Worm (Caenorhabditis elegans) whole organism, mixed stage, embryonic: ENCODE measurements around the gene Y66D12A.8.

ENCODE experiments used
- ceh-43 ChIP-seq: fragments of 200-800 bp; sonication (Bioruptor generic); optimal IDR thresholded peaks from 2 replicates; lab custom pipeline; 2018; ENCODE audit warnings: mild to moderate bottlenecking, missing genetic modification characterization, moderate library complexity, missing compliant biosample characterization
- ces-1 ChIP-seq: fragments of 150-350 bp; optimal IDR thresholded peaks from 2 replicates; lab custom pipeline; 2014; ENCODE audit warnings: missing biosample characterization, missing genetic modification reagents, missing genetic modification characterization
- elt-1 ChIP-seq: sonication (generic microtip); optimal IDR thresholded peaks from 2 replicates; lab custom pipeline; 2017; ENCODE audit warnings: missing genetic modification characterization, mild to moderate bottlenecking, missing compliant biosample characterization, antibody characterized with exemption, moderate library complexity, borderline replicate concordance; ENCODE audit not compliant: insufficient read depth
- elt-3 ChIP-seq: fragments of 150-350 bp; optimal IDR thresholded peaks from 2 replicates; lab custom pipeline; 2014; ENCODE audit warnings: missing biosample characterization, missing genetic modification characterization
- ham-2 ChIP-seq: fragments of 200-800 bp; sonication (Bioruptor generic); optimal IDR thresholded peaks from 2 replicates; lab custom pipeline; 2018; ENCODE audit warnings: mild to moderate bottlenecking, missing genetic modification characterization, missing compliant biosample characterization
- lin-13 ChIP-seq: fragments of 150-350 bp; optimal IDR thresholded peaks from 2 replicates; lab custom pipeline; 2014; ENCODE audit warnings: missing biosample characterization, missing genetic modification characterization
- nhr-12 ChIP-seq: fragments of 150-350 bp; optimal IDR thresholded peaks from 2 replicates; lab custom pipeline; 2014; ENCODE audit warnings: missing biosample characterization, missing genetic modification characterization
- nhr-2 ChIP-seq: fragments of 150-350 bp; optimal IDR thresholded peaks from 2 replicates; lab custom pipeline; 2014; ENCODE audit warnings: missing biosample characterization, missing genetic modification characterization
- nhr-237 ChIP-seq: fragments of 150-350 bp; optimal IDR thresholded peaks from 2 replicates; lab custom pipeline; 2014; ENCODE audit warnings: missing biosample characterization, missing genetic modification characterization
- nhr-28 ChIP-seq: fragments of 150-350 bp; optimal IDR thresholded peaks from 2 replicates; lab custom pipeline; 2014; ENCODE audit warnings: missing biosample characterization, missing genetic modification characterization
- pha-4 ChIP-seq: fragments of 150-350 bp; optimal IDR thresholded peaks from 2 replicates; lab custom pipeline; 2018; ENCODE audit warnings: missing biosample characterization, missing genetic modification reagents, missing genetic modification characterization
- sptf-1 ChIP-seq: sonication (generic microtip); optimal IDR thresholded peaks from 2 replicates; lab custom pipeline; 2017; ENCODE audit warnings: mild to moderate bottlenecking, missing genetic modification characterization, moderate library complexity, missing compliant biosample characterization

DNA sequence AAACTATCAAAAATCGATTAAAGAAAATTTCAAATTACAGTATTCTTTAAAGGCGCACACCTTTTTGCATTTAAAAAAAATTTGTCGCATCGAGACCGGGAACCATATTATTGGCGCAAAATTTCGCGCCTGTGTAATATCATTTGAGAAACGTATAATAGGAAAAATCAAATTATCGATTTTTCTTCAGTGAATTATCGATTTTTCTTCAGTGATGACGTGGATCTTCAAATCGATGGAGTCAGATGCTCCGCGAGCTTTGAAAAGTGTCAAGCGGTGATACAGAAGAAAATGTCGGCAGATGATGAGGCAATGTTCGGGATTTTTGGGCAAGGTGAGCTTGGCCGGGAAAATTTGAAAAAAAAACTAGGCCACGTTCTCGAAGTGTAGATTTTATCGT, 38.6 kb upstream of the Y66D12A.8 start:
- TF ChIP-seq elt-3 (tag; lab: Kevin White, UChicago), result no peak
- TF ChIP-seq nhr-2 (tag; lab: Kevin White, UChicago), result no peak
- no peak for TF ChIP-seq ceh-43 (GFP tag; lab: Kevin White, UChicago)
- TF ChIP-seq pha-4 (tag; lab: Kevin White, UChicago), result no peak
- TF ChIP-seq sptf-1, result no peak
- TF ChIP-seq nhr-28 (tag; lab: Kevin White, UChicago), result no peak
- TF ChIP-seq lin-13, result no peak
- TF ChIP-seq elt-1 (tag; lab: Kevin White, UChicago), result no peak
- TF ChIP-seq nhr-237 (tag; lab: Kevin White, UChicago), result no peak
- TF ChIP-seq ces-1 (GFP tag; lab: Kevin White, UChicago), result no peak
- TF ChIP-seq nhr-12 (tag; lab: Kevin White, UChicago), result no peak
- no peak for TF ChIP-seq ham-2 (GFP tag; lab: Kevin White, UChicago)
